1 fruit fly cellular context compared by ENCODE assay signal in the genomic region with DNA sequence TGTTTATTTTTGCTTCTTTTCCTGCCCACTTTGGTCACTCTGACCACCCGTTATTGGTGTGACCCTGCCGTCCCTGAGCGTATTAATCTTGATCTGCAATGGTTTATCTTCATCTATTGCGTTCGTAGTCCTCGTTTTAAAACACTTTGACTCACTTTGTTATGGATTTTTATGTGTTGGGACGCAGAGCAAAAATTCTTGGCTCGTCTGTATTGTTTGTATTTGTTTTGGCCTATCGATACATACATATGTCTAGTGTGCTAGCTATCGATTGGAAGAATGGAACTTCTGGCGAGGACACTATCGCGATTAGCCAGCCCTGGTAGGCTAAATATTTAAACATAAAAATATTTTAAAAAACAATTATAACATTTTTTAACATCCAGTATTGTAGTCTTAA.
TF ChIP-seq lines count a peak whose summit lies in the region.

A gene (minus strand): TSS at position 266 of the 400 bp plus-strand sequence.

TF ChIP-seq in whole organism, embryonic, 481 proteins besides CTCF, POLR2A, EP300 and RAD21 (continued from another document and continues in another):
- TF ChIP-seq CG14667 (GFP tag; IDR thresholded peaks at IDR 0.05; lab: Robert Waterston, UW) (no peak), Dip3 (GFP tag; optimal IDR thresholded peaks at IDR 0.05; lab: Kevin White, UChicago) (peak; percentile 8), CG11085 (GFP tag; IDR thresholded peaks at IDR 0.05; lab: Robert Waterston, UW) (no peak), CG15269 (tag; optimal IDR thresholded peaks at IDR 0.05; lab: Kevin White, UChicago) (no peak), ci (GFP tag; IDR thresholded peaks at IDR 0.05; lab: Robert Waterston, UW) (no peak), Asciz (GFP tag; optimal IDR thresholded peaks at IDR 0.05; lab: Kevin White, UChicago) (no peak), CG3726 (GFP tag; IDR thresholded peaks at IDR 0.05; lab: Robert Waterston, UW) (no peak), sima (GFP tag; optimal IDR thresholded peaks at IDR 0.05; lab: Kevin White, UChicago) (no peak), CG9437 (GFP tag; optimal IDR thresholded peaks at IDR 0.05; lab: Kevin White, UChicago) (no peak), HLHmδ (GFP tag; optimal IDR thresholded peaks at IDR 0.05; lab: Kevin White, UChicago) (no peak), CG2199 (GFP tag; IDR thresholded peaks at IDR 0.05; lab: Robert Waterston, UW) (0 out of 3 replicates have a peak, but pooled peaks have one; percentile 33), fu2 (GFP tag; optimal IDR thresholded peaks at IDR 0.05; lab: Kevin White, UChicago) (peak; percentile 7), CG6765 (GFP tag; optimal IDR thresholded peaks at IDR 0.05; lab: Kevin White, UChicago) (no peak), fd96Cb (tag; optimal IDR thresholded peaks at IDR 0.05; lab: Kevin White, UChicago) (peak; percentile 7), ap (GFP tag; IDR thresholded peaks at IDR 0.05; lab: Robert Waterston, UW) (no peak), cg (GFP tag; optimal IDR thresholded peaks at IDR 0.05; lab: Kevin White, UChicago) (peak; percentile 37), CG18011 (GFP tag; optimal IDR thresholded peaks at IDR 0.05; lab: Kevin White, UChicago) (no peak), Dref (GFP tag; IDR thresholded peaks at IDR 0.05; lab: Robert Waterston, UW) (peak; percentile 91), MESR4 (GFP tag; optimal IDR thresholded peaks at IDR 0.05; lab: Kevin White, UChicago) (peak; percentile 81), CG12769 (tag; optimal IDR thresholded peaks at IDR 0.05; lab: Kevin White, UChicago) (no peak), Doc2 (GFP tag; IDR thresholded peaks at IDR 0.05; lab: Robert Waterston, UW) (no peak), tll (GFP tag; optimal IDR thresholded peaks at IDR 0.05; lab: Kevin White, UChicago) (no peak), C15 (GFP tag; IDR thresholded peaks at IDR 0.05; lab: Robert Waterston, UW) (no peak), lov (optimal IDR thresholded peaks at IDR 0.05; lab: Kevin White, UChicago) (no peak), lov (GFP tag; IDR thresholded peaks at IDR 0.05; lab: Robert Waterston, UW) (no peak), jumu (GFP tag; optimal IDR thresholded peaks at IDR 0.05; lab: Kevin White, UChicago) (peak; percentile 15), Hr78 (GFP tag; optimal IDR thresholded peaks at IDR 0.05; lab: Kevin White, UChicago) (no peak), Med (GFP tag; lab: Kevin White, UChicago) (peak; percentile 88), pfk (GFP tag; optimal IDR thresholded peaks at IDR 0.05; lab: Kevin White, UChicago) (no peak), zf30C (GFP tag; optimal IDR thresholded peaks at IDR 0.05; lab: Kevin White, UChicago) (no peak), pho (GFP tag; optimal IDR thresholded peaks at IDR 0.05; lab: Kevin White, UChicago) (peak; percentile 20), D19B (GFP tag; optimal IDR thresholded peaks at IDR 0.05; lab: Kevin White, UChicago) (no peak), pum (GFP tag; optimal IDR thresholded peaks at IDR 0.05; lab: Kevin White, UChicago) (no peak), oc (tag; optimal IDR thresholded peaks at IDR 0.05; lab: Kevin White, UChicago) (no peak), CHES-1-like (GFP tag; optimal IDR thresholded peaks at IDR 0.05; lab: Kevin White, UChicago) (peak; percentile 69), NfI (GFP tag; optimal IDR thresholded peaks at IDR 0.05; lab: Kevin White, UChicago) (no peak), otp (GFP tag; IDR thresholded peaks at IDR 0.05; lab: Robert Waterston, UW) (no peak), cas (GFP tag; IDR thresholded peaks at IDR 0.05; lab: Robert Waterston, UW) (no peak), Abd-B (GFP tag; optimal IDR thresholded peaks at IDR 0.05; lab: Kevin White, UChicago) (peak; percentile 21), Awh (GFP tag; IDR thresholded peaks at IDR 0.05; lab: Robert Waterston, UW) (no peak), ara (GFP tag; IDR thresholded peaks at IDR 0.05; lab: Robert Waterston, UW) (no peak), CG14860 (GFP tag; IDR thresholded peaks at IDR 0.05; lab: Robert Waterston, UW; ENCODE audit: partially characterized antibody) (peak; percentile 88), CG15601 (tag; optimal IDR thresholded peaks at IDR 0.05; lab: Kevin White, UChicago) (peak; percentile 42), cad (GFP tag; optimal IDR thresholded peaks at IDR 0.05; lab: Kevin White, UChicago) (no peak), tin (GFP tag; optimal IDR thresholded peaks at IDR 0.05; lab: Kevin White, UChicago) (peak; percentile 29), CG30431 (GFP tag; optimal IDR thresholded peaks at IDR 0.05; lab: Kevin White, UChicago) (no peak), seq (GFP tag; IDR thresholded peaks at IDR 0.05; lab: Robert Waterston, UW) (no peak), psq (GFP tag; optimal IDR thresholded peaks at IDR 0.05; lab: Kevin White, UChicago) (no peak), sna (GFP tag; IDR thresholded peaks at IDR 0.05; lab: Robert Waterston, UW; ENCODE audit: partially characterized antibody) (peak; percentile 88), CG17361 (GFP tag; IDR thresholded peaks at IDR 0.05; lab: Robert Waterston, UW) (peak; percentile 56; the same call in 2 of the 3 replicates), CG6683 (GFP tag; optimal IDR thresholded peaks at IDR 0.05; lab: Kevin White, UChicago) (no peak), CG7928 (GFP tag; optimal IDR thresholded peaks at IDR 0.05; lab: Kevin White, UChicago) (peak; percentile 93), CG11695 (GFP tag; IDR thresholded peaks at IDR 0.05; lab: Robert Waterston, UW) (no peak), nmo (GFP tag; optimal IDR thresholded peaks at IDR 0.05; lab: Kevin White, UChicago) (peak; percentile 75), grn (GFP tag; optimal IDR thresholded peaks at IDR 0.05; lab: Kevin White, UChicago) (peak; percentile 82), cwo (GFP tag; optimal IDR thresholded peaks at IDR 0.05; lab: Kevin White, UChicago) (no peak), CG8944 (GFP tag; optimal IDR thresholded peaks at IDR 0.05; lab: Kevin White, UChicago) (no peak), E2f1 (GFP tag; IDR thresholded peaks at IDR 0.05; lab: Robert Waterston, UW) (no peak), zfh1 (GFP tag; IDR thresholded peaks at IDR 0.05; lab: Robert Waterston, UW) (no peak; the same call in 2 of the 3 replicates), gsb-n (tag; optimal IDR thresholded peaks at IDR 0.05; lab: Kevin White, UChicago) (no peak), bab2 (GFP tag; optimal IDR thresholded peaks at IDR 0.05; lab: Kevin White, UChicago) (no peak), H2.0 (GFP tag; IDR thresholded peaks at IDR 0.05; lab: Robert Waterston, UW) (no peak), CG2202 (tag; optimal IDR thresholded peaks at IDR 0.05; lab: Kevin White, UChicago) (peak; percentile 9), CG7745 (tag; optimal IDR thresholded peaks at IDR 0.05; lab: Kevin White, UChicago) (no peak), CG5953 (GFP tag; IDR thresholded peaks at IDR 0.05; lab: Robert Waterston, UW) (no peak), Dp (GFP tag; optimal IDR thresholded peaks at IDR 0.05; lab: Kevin White, UChicago) (peak; percentile 59), NK7.1 (GFP tag; optimal IDR thresholded peaks at IDR 0.05; lab: Kevin White, UChicago) (no peak), CG9932 (GFP tag; IDR thresholded peaks at IDR 0.05; lab: Robert Waterston, UW) (peak; percentile 72), CG12659 (GFP tag; optimal IDR thresholded peaks at IDR 0.05; lab: Kevin White, UChicago) (peak; percentile 85), CG1024 (GFP tag; IDR thresholded peaks at IDR 0.05; lab: Robert Waterston, UW) (no peak), Hsf (GFP tag; optimal IDR thresholded peaks at IDR 0.05; lab: Kevin White, UChicago) (no peak), pnt (GFP tag; optimal IDR thresholded peaks at IDR 0.05; lab: Kevin White, UChicago) (no peak), CG12236 (GFP tag; optimal IDR thresholded peaks at IDR 0.05; lab: Kevin White, UChicago) (no peak), CG4360 (GFP tag; IDR thresholded peaks at IDR 0.05; lab: Robert Waterston, UW) (no peak), z (GFP tag; IDR thresholded peaks at IDR 0.05; lab: Robert Waterston, UW) (no peak), ham (GFP tag; IDR thresholded peaks at IDR 0.05; lab: Robert Waterston, UW) (no peak), Oli (tag; optimal IDR thresholded peaks at IDR 0.05; lab: Kevin White, UChicago) (no peak), CG12391 (tag; optimal IDR thresholded peaks at IDR 0.05; lab: Kevin White, UChicago) (peak; percentile 67), Rfx (GFP tag; IDR thresholded peaks at IDR 0.05; lab: Robert Waterston, UW) (peak; percentile 72), fru (optimal IDR thresholded peaks at IDR 0.05; lab: Kevin White, UChicago) (no peak), lmd (GFP tag; IDR thresholded peaks at IDR 0.05; lab: Robert Waterston, UW) (peak; percentile 17; the same call in 1 of the 2 replicates), chm (GFP tag; IDR thresholded peaks at IDR 0.05; lab: Robert Waterston, UW) (no peak), so (GFP tag; IDR thresholded peaks at IDR 0.05; lab: Robert Waterston, UW) (no peak), CG3838 (GFP tag; optimal IDR thresholded peaks at IDR 0.05; lab: Kevin White, UChicago) (no peak), CG2116 (GFP tag; optimal IDR thresholded peaks at IDR 0.05; lab: Kevin White, UChicago) (peak; percentile 85), nom (GFP tag; optimal IDR thresholded peaks at IDR 0.05; lab: Kevin White, UChicago) (no peak), Antp (GFP tag; optimal IDR thresholded peaks at IDR 0.05; lab: Kevin White, UChicago) (peak; percentile 12), BtbVII (GFP tag; optimal IDR thresholded peaks at IDR 0.05; lab: Kevin White, UChicago) (no peak), CG6689 (GFP tag; IDR thresholded peaks at IDR 0.05; lab: Robert Waterston, UW) (no peak), Lim3 (GFP tag; IDR thresholded peaks at IDR 0.05; lab: Robert Waterston, UW) (no peak), NC2β (GFP tag; optimal IDR thresholded peaks at IDR 0.05; lab: Kevin White, UChicago) (peak; percentile 37), CG11093 (GFP tag; IDR thresholded peaks at IDR 0.05; lab: Robert Waterston, UW) (no peak), CG10147 (GFP tag; optimal IDR thresholded peaks at IDR 0.05; lab: Kevin White, UChicago) (peak; percentile 4), inv (GFP tag; IDR thresholded peaks at IDR 0.05; lab: Robert Waterston, UW; ENCODE audit: partially characterized antibody) (peak; percentile 91), Ets65A (GFP tag; lab: Kevin White, UChicago) (peak; percentile 91), trem (tag; optimal IDR thresholded peaks at IDR 0.05; lab: Kevin White, UChicago) (peak; percentile 80), CG12071 (GFP tag; optimal IDR thresholded peaks at IDR 0.05; lab: Kevin White, UChicago) (no peak), jing (GFP tag; optimal IDR thresholded peaks at IDR 0.05; lab: Kevin White, UChicago) (no peak), en (GFP tag; optimal IDR thresholded peaks at IDR 0.05; lab: Kevin White, UChicago) (no peak), Nf-YB (GFP tag; optimal IDR thresholded peaks at IDR 0.05; lab: Kevin White, UChicago) (no peak), CG34224 (GFP tag; IDR thresholded peaks at IDR 0.05; lab: Robert Waterston, UW; ENCODE audit: partially characterized antibody) (peak; percentile 92), CG12219 (GFP tag; optimal IDR thresholded peaks at IDR 0.05; lab: Kevin White, UChicago) (no peak), sim (GFP tag; IDR thresholded peaks at IDR 0.05; lab: Robert Waterston, UW) (no peak), dpn (GFP tag; optimal IDR thresholded peaks at IDR 0.05; lab: Kevin White, UChicago) (peak in 1 of 2 experiments; percentile 44), wek (GFP tag; optimal IDR thresholded peaks at IDR 0.05; lab: Kevin White, UChicago) (no peak), CG6791 (GFP tag; IDR thresholded peaks at IDR 0.05; lab: Robert Waterston, UW; ENCODE audit: partially characterized antibody) (peak; percentile 93), CG12155 (GFP tag; optimal IDR thresholded peaks at IDR 0.05; lab: Kevin White, UChicago) (peak; percentile 37), twi (tag; optimal IDR thresholded peaks at IDR 0.05; lab: Kevin White, UChicago) (peak; percentile 36), CG10267 (tag; optimal IDR thresholded peaks at IDR 0.05; lab: Kevin White, UChicago) (peak; percentile 74), abd-A (tag; optimal IDR thresholded peaks at IDR 0.05; lab: Kevin White, UChicago) (no peak), ewg (GFP tag; optimal IDR thresholded peaks at IDR 0.05; lab: Kevin White, UChicago) (peak; percentile 27), fd102C (GFP tag; optimal IDR thresholded peaks at IDR 0.05; lab: Kevin White, UChicago) (peak; percentile 5), CG1647 (GFP tag; optimal IDR thresholded peaks at IDR 0.05; lab: Kevin White, UChicago) (no peak), PHDP (tag; optimal IDR thresholded peaks at IDR 0.05; lab: Kevin White, UChicago) (peak; percentile 25), CG3847 (GFP tag; IDR thresholded peaks at IDR 0.05; lab: Robert Waterston, UW) (peak; percentile 22; the same call in 1 of the 2 replicates), CG2889 (GFP tag; IDR thresholded peaks at IDR 0.05; lab: Robert Waterston, UW) (no peak), CG15073 (GFP tag; optimal IDR thresholded peaks at IDR 0.05; lab: Kevin White, UChicago) (no peak), CG8765 (GFP tag; IDR thresholded peaks at IDR 0.05; lab: Robert Waterston, UW) (no peak), slou (GFP tag; optimal IDR thresholded peaks at IDR 0.05; lab: Kevin White, UChicago) (peak; percentile 8), CG6175 (GFP tag; IDR thresholded peaks at IDR 0.05; lab: Robert Waterston, UW) (no peak), CkIIα-i1 (GFP tag; IDR thresholded peaks at IDR 0.05; lab: Robert Waterston, UW) (no peak), Six4 (GFP tag; optimal IDR thresholded peaks at IDR 0.05; lab: Kevin White, UChicago) (peak; percentile 28), dysf (GFP tag; IDR thresholded peaks at IDR 0.05; lab: Robert Waterston, UW) (no peak), Nf-YC (tag; optimal IDR thresholded peaks at IDR 0.05; lab: Kevin White, UChicago) (peak; percentile 50), Ets97D (GFP tag; optimal IDR thresholded peaks at IDR 0.05; lab: Kevin White, UChicago) (peak; percentile 55), CG6813 (GFP tag; optimal IDR thresholded peaks at IDR 0.05; lab: Kevin White, UChicago) (no peak), shn (GFP tag; optimal IDR thresholded peaks at IDR 0.05; lab: Kevin White, UChicago) (no peak), Deaf1 (tag; optimal IDR thresholded peaks at IDR 0.05; lab: Kevin White, UChicago) (no peak), Optix (GFP tag; IDR thresholded peaks at IDR 0.05; lab: Robert Waterston, UW) (no peak), CG31365 (tag; optimal IDR thresholded peaks at IDR 0.05; lab: Kevin White, UChicago) (no peak), Opbp (GFP tag; IDR thresholded peaks at IDR 0.05; lab: Robert Waterston, UW; ENCODE audit: partially characterized antibody) (peak; percentile 94), CG3163 (GFP tag; optimal IDR thresholded peaks at IDR 0.05; lab: Kevin White, UChicago) (no peak)
